Worm (Caenorhabditis elegans): ENCODE data around the gene Y62E10A.6.
A peak's percentile ranks its signal among the peaks of the same experiment; 100 is the strongest.

Gene Y62E10A.6

ce11 chrIV:13388779-13389178, 17.0 kb downstream of the Y62E10A.6 start:
- TF ChIP-seq hif-1 (tag; optimal IDR thresholded peaks at IDR 0.05) (peak in 1 of 2 experiments; percentile 45), lim-7 (GFP tag; IDR thresholded peaks at IDR 0.05) (no peak), nhr-42 (GFP tag; IDR thresholded peaks at IDR 0.05) (peak; percentile 39; the same call in 1 of the 2 replicates), lin-13 (GFP tag; optimal IDR thresholded peaks at IDR 0.05) (peak; percentile 41), daf-19 (GFP tag; conservative IDR thresholded peaks at IDR 0.05) (peak; percentile 81), lsy-2 (tag; optimal IDR thresholded peaks at IDR 0.05) (peak; percentile 0 to 80), rbr-2 (tag; optimal IDR thresholded peaks at IDR 0.05) (no peak), lin-38 (GFP tag; IDR thresholded peaks at IDR 0.05) (peak; percentile 70), spr-3 (GFP tag; optimal IDR thresholded peaks at IDR 0.05) (peak; percentile 18), dmd-6 (GFP tag; IDR thresholded peaks at IDR 0.05) (peak; percentile 30; the same call in 1 of the 2 replicates), mep-1 (tag; optimal IDR thresholded peaks at IDR 0.05) (peak; percentile 83), zfp-3 (GFP tag; conservative IDR thresholded peaks at IDR 0.05) (peak; percentile 80), aha-1 (tag) (peak; percentile 95), unc-62 (GFP tag; optimal IDR thresholded peaks at IDR 0.05 in 1 of 2) (peak in 1 of 2 experiments; percentile 81), unc-62 (tag; optimal IDR thresholded peaks at IDR 0.05) (no peak), nhr-10 (tag; optimal IDR thresholded peaks at IDR 0.05) (peak; percentile 90), zip-11 (GFP tag; IDR thresholded peaks at IDR 0.05) (no peak), pha-4 (GFP tag; IDR thresholded peaks at IDR 0.05) (peak; percentile 42; the same call in 1 of the 2 replicates), pha-4 (tag; optimal IDR thresholded peaks at IDR 0.05) (no peak), F44E2.7 (GFP tag; IDR thresholded peaks at IDR 0.05) (no peak), sdz-12 (GFP tag; optimal IDR thresholded peaks at IDR 0.05) (peak; percentile 29), dmd-8 (GFP tag; IDR thresholded peaks at IDR 0.05) (0 out of 2 replicates have a peak, but pooled peaks have one; percentile 35), jun-1 (tag; optimal IDR thresholded peaks at IDR 0.05) (peak; percentile 13), madf-5 (GFP tag; IDR thresholded peaks at IDR 0.05) (no peak), ceh-44 (GFP tag; IDR thresholded peaks at IDR 0.05) (no peak), T20F7.1 (GFP tag; optimal IDR thresholded peaks at IDR 0.05) (peak; percentile 43), nhr-102 (tag; optimal IDR thresholded peaks at IDR 0.05) (peak; percentile 49), ceh-20 (GFP tag; IDR thresholded peaks at IDR 0.05) (peak; percentile 48; the same call in 1 of the 2 replicates), mdl-1 (tag; optimal IDR thresholded peaks at IDR 0.05) (peak in 1 of 2 experiments; percentile 50), hlh-11 (tag; optimal IDR thresholded peaks at IDR 0.05) (peak; percentile 39), mxl-2 (GFP tag; conservative IDR thresholded peaks at IDR 0.05) (peak; percentile 54), nhr-48 (tag; optimal IDR thresholded peaks at IDR 0.05) (peak; percentile 56), ama-1 (optimal IDR thresholded peaks at IDR 0.05) (peak; percentile 94), dve-1 (tag; optimal IDR thresholded peaks at IDR 0.05; ENCODE audit: insufficient read depth) (no peak), zag-1 (tag; optimal IDR thresholded peaks at IDR 0.05) (no peak), mes-2 (tag; optimal IDR thresholded peaks at IDR 0.05; ENCODE audit: poor library complexity, severe bottlenecking) (peak; percentile 55), spr-1 (tag; optimal IDR thresholded peaks at IDR 0.05) (peak; percentile 19), nhr-28 (tag; optimal IDR thresholded peaks at IDR 0.05) (peak; percentile 32), nhr-77 (tag; optimal IDR thresholded peaks at IDR 0.05) (peak; percentile 60), lin-15B (tag; optimal IDR thresholded peaks at IDR 0.05) (no peak), nhr-11 (tag; optimal IDR thresholded peaks at IDR 0.05) (no peak), mxl-3 (GFP tag; optimal IDR thresholded peaks at IDR 0.05) (no peak), ctbp-1 (GFP tag; IDR thresholded peaks at IDR 0.05) (peak; percentile 50; the same call in 1 of the 2 replicates), R02D3.7 (tag; optimal IDR thresholded peaks at IDR 0.05) (peak; percentile 33), zip-2 (tag; optimal IDR thresholded peaks at IDR 0.05) (peak; percentile 66), hmg-1.1 (GFP tag; IDR thresholded peaks at IDR 0.05) (0 out of 2 replicates have a peak, but pooled peaks have one; percentile 25), lin-1 (GFP tag; IDR thresholded peaks at IDR 0.05) (peak; percentile 55; the same call in 1 of the 2 replicates), T26A8.4 (GFP tag; IDR thresholded peaks at IDR 0.05) (peak; percentile 69), daf-16 (GFP tag; optimal IDR thresholded peaks at IDR 0.05) (peak in 1 of 2 experiments; percentile 7), daf-16 (tag; optimal IDR thresholded peaks at IDR 0.05) (no peak), mdt-29 (GFP tag; IDR thresholded peaks at IDR 0.05) (no peak), hlh-30 (tag; optimal IDR thresholded peaks at IDR 0.05; ENCODE audit: insufficient read depth) (peak; percentile 65)

All from whole organism, L4 larva.